In genomic region chrV:9318046-9318445, ce11 we compare ENCODE assay signal across 4 worm cellular contexts.
TF ChIP-seq lines count a peak whose summit lies in the region.

Gene kvs-3 (plus strand): TSS chrV:9318311.

TF ChIP-seq in whole organism, L2 larva, 48 proteins besides CTCF, POLR2A, EP300 and RAD21:
- TF ChIP-seq fos-1 (tag; optimal IDR thresholded peaks at IDR 0.05; lab: Kevin White, UChicago) (peak; percentile 46), aly-2 (tag; optimal IDR thresholded peaks at IDR 0.05; lab: Kevin White, UChicago) (no peak), Y55F3AM.14 (GFP tag; optimal IDR thresholded peaks at IDR 0.05; lab: Kevin White, UChicago) (peak; percentile 8), sma-9 (GFP tag; optimal IDR thresholded peaks at IDR 0.05; lab: Kevin White, UChicago) (peak; percentile 84), sma-9 (tag; optimal IDR thresholded peaks at IDR 0.05; lab: Kevin White, UChicago) (no peak), nhr-129 (tag; optimal IDR thresholded peaks at IDR 0.05; lab: Kevin White, UChicago) (peak; percentile 55), sma-3 (GFP tag; optimal IDR thresholded peaks at IDR 0.05; lab: Kevin White, UChicago) (peak; percentile 47), mab-5 (tag; optimal IDR thresholded peaks at IDR 0.05; lab: Kevin White, UChicago) (peak; percentile 36), ztf-11 (tag; optimal IDR thresholded peaks at IDR 0.05; lab: Kevin White, UChicago) (no peak), ztf-4 (tag; optimal IDR thresholded peaks at IDR 0.05; lab: Kevin White, UChicago) (no peak), snpc-4 (tag; optimal IDR thresholded peaks at IDR 0.05; lab: Kevin White, UChicago) (no peak), nhr-21 (tag; optimal IDR thresholded peaks at IDR 0.05; lab: Kevin White, UChicago) (peak; percentile 15), lin-13 (GFP tag; optimal IDR thresholded peaks at IDR 0.05; lab: Kevin White, UChicago) (peak; percentile 45), F13H6.1 (tag; optimal IDR thresholded peaks at IDR 0.05; lab: Kevin White, UChicago) (peak; percentile 33), egl-27 (tag; optimal IDR thresholded peaks at IDR 0.05; lab: Kevin White, UChicago) (peak; percentile 57), crh-2 (tag; optimal IDR thresholded peaks at IDR 0.05; lab: Kevin White, UChicago) (peak; percentile 72), C34F6.9 (tag; optimal IDR thresholded peaks at IDR 0.05; lab: Kevin White, UChicago) (peak; percentile 12), unc-55 (GFP tag; optimal IDR thresholded peaks at IDR 0.05; lab: Kevin White, UChicago) (peak; percentile 22), lsy-2 (tag; optimal IDR thresholded peaks at IDR 0.05; lab: Kevin White, UChicago) (peak in 1 of 2 experiments; percentile 36)
TF ChIP-seq in whole organism, L2 larva: peak in this region for 14.

TF ChIP-seq in whole organism, L4 larva, 104 proteins besides CTCF, POLR2A, EP300 and RAD21 (continues in another document):
- peak; percentile 95 for TF ChIP-seq pha-4 (GFP tag; IDR thresholded peaks at IDR 0.05; lab: Robert Waterston, UW)
- TF ChIP-seq pha-4 (tag; optimal IDR thresholded peaks at IDR 0.05; lab: Kevin White, UChicago) = no peak
- no peak for TF ChIP-seq duxl-1 (tag; optimal IDR thresholded peaks at IDR 0.05; lab: Kevin White, UChicago; ENCODE audit: poor library complexity)
- TF ChIP-seq tra-1 (GFP tag; IDR thresholded peaks at IDR 0.05; lab: Robert Waterston, UW) = peak; percentile 97
- TF ChIP-seq gei-8 (GFP tag; optimal IDR thresholded peaks at IDR 0.05; lab: Kevin White, UChicago) = peak; percentile 89
- no peak for TF ChIP-seq ces-1 (GFP tag; optimal IDR thresholded peaks at IDR 0.05; lab: Kevin White, UChicago)
- no peak for TF ChIP-seq mes-2 (tag; optimal IDR thresholded peaks at IDR 0.05; lab: Kevin White, UChicago; ENCODE audit: poor library complexity, severe bottlenecking)
- peak; percentile 55 for TF ChIP-seq nhr-48 (tag; optimal IDR thresholded peaks at IDR 0.05; lab: Kevin White, UChicago)
- peak; percentile 86 for TF ChIP-seq Y48G9A.11 (GFP tag; IDR thresholded peaks at IDR 0.05; lab: Robert Waterston, UW)
- no peak for TF ChIP-seq fkh-10 (GFP tag; optimal IDR thresholded peaks at IDR 0.05; lab: Kevin White, UChicago)
- no peak; the same call in 1 of the 2 replicates for TF ChIP-seq T26A8.4 (GFP tag; IDR thresholded peaks at IDR 0.05; lab: Robert Waterston, UW)
- TF ChIP-seq F37D6.2 (tag; optimal IDR thresholded peaks at IDR 0.05; lab: Kevin White, UChicago) = peak; percentile 43
- peak; percentile 87 for TF ChIP-seq mxl-2 (GFP tag; conservative IDR thresholded peaks at IDR 0.05; lab: Robert Waterston, UW)
- peak; percentile 85 for TF ChIP-seq nhr-111 (GFP tag; optimal IDR thresholded peaks at IDR 0.05; lab: Kevin White, UChicago)
- TF ChIP-seq dve-1 (tag; optimal IDR thresholded peaks at IDR 0.05; lab: Kevin White, UChicago; ENCODE audit: insufficient read depth) = no peak
- peak; percentile 89 for TF ChIP-seq ctbp-1 (GFP tag; IDR thresholded peaks at IDR 0.05; lab: Robert Waterston, UW)
- peak; percentile 48 to 85 for TF ChIP-seq daf-16 (GFP tag; optimal IDR thresholded peaks at IDR 0.05; lab: Kevin White, UChicago)
- no peak for TF ChIP-seq daf-16 (tag; optimal IDR thresholded peaks at IDR 0.05; lab: Kevin White, UChicago)
- peak; percentile 93 for TF ChIP-seq D1046.2 (GFP tag; IDR thresholded peaks at IDR 0.05; lab: Robert Waterston, UW)
- TF ChIP-seq lsy-2 (tag; optimal IDR thresholded peaks at IDR 0.05; lab: Kevin White, UChicago) = peak in 1 of 2 experiments; percentile 48
- TF ChIP-seq nhr-41 (GFP tag; IDR thresholded peaks at IDR 0.05; lab: Robert Waterston, UW) = peak; percentile 97
- TF ChIP-seq spr-1 (tag; optimal IDR thresholded peaks at IDR 0.05; lab: Kevin White, UChicago) = peak; percentile 74
- TF ChIP-seq skn-1 (tag; optimal IDR thresholded peaks at IDR 0.05; lab: Kevin White, UChicago) = no peak
- peak; percentile 69 for TF ChIP-seq lir-3 (tag; optimal IDR thresholded peaks at IDR 0.05; lab: Kevin White, UChicago)

TF ChIP-seq in whole organism, late embryonic, 69 proteins besides CTCF, POLR2A, EP300 and RAD21 (continues in another document):
- TF ChIP-seq pag-3 (tag; optimal IDR thresholded peaks at IDR 0.05; lab: Kevin White, UChicago; ENCODE audit: borderline replicate concordance) (no peak), sox-4 (tag; optimal IDR thresholded peaks at IDR 0.05; lab: Kevin White, UChicago) (peak; percentile 62), pqm-1 (tag; optimal IDR thresholded peaks at IDR 0.05; lab: Kevin White, UChicago) (peak; percentile 61), ceh-9 (tag; optimal IDR thresholded peaks at IDR 0.05; lab: Kevin White, UChicago) (peak; percentile 17), ceh-45 (GFP tag; IDR thresholded peaks at IDR 0.05; lab: Robert Waterston, UW) (peak; percentile 35; the same call in 1 of the 2 replicates), nhr-232 (tag; optimal IDR thresholded peaks at IDR 0.05; lab: Kevin White, UChicago) (no peak), nfya-1 (tag; optimal IDR thresholded peaks at IDR 0.05; lab: Kevin White, UChicago) (peak; percentile 32), gmeb-2 (tag; optimal IDR thresholded peaks at IDR 0.05; lab: Kevin White, UChicago) (peak; percentile 33), fkh-6 (tag; optimal IDR thresholded peaks at IDR 0.05; lab: Kevin White, UChicago) (peak; percentile 32), hlh-13 (GFP tag; optimal IDR thresholded peaks at IDR 0.05; lab: Kevin White, UChicago) (peak; percentile 13), fax-1 (tag; optimal IDR thresholded peaks at IDR 0.05; lab: Kevin White, UChicago) (no peak), ceh-18 (tag; optimal IDR thresholded peaks at IDR 0.05; lab: Kevin White, UChicago) (peak; percentile 55), hlh-6 (tag; optimal IDR thresholded peaks at IDR 0.05; lab: Kevin White, UChicago) (peak; percentile 16), tbx-2 (tag; optimal IDR thresholded peaks at IDR 0.05; lab: Kevin White, UChicago) (peak; percentile 0), ama-1 (optimal IDR thresholded peaks at IDR 0.05; lab: Kevin White, UChicago) (no peak), hlh-30 (tag; optimal IDR thresholded peaks at IDR 0.05; lab: Kevin White, UChicago; ENCODE audit: insufficient read depth) (no peak), dve-1 (tag; optimal IDR thresholded peaks at IDR 0.05; lab: Kevin White, UChicago) (peak; percentile 19), lim-6 (tag; optimal IDR thresholded peaks at IDR 0.05; lab: Kevin White, UChicago) (no peak), sdc-2 (tag; optimal IDR thresholded peaks at IDR 0.05; lab: Kevin White, UChicago) (peak; percentile 54), ref-2 (tag; optimal IDR thresholded peaks at IDR 0.05; lab: Kevin White, UChicago) (peak; percentile 38), C38D4.7 (GFP tag; optimal IDR thresholded peaks at IDR 0.05; lab: Kevin White, UChicago) (peak; percentile 49), ceh-24 (tag; optimal IDR thresholded peaks at IDR 0.05; lab: Kevin White, UChicago) (no peak), odd-2 (tag; optimal IDR thresholded peaks at IDR 0.05; lab: Kevin White, UChicago) (no peak), eyg-1 (tag; optimal IDR thresholded peaks at IDR 0.05; lab: Kevin White, UChicago) (no peak), ceh-19 (GFP tag; optimal IDR thresholded peaks at IDR 0.05; lab: Kevin White, UChicago) (no peak), mec-3 (tag; optimal IDR thresholded peaks at IDR 0.05; lab: Kevin White, UChicago; ENCODE audit: borderline replicate concordance) (no peak), F13H6.1 (tag; optimal IDR thresholded peaks at IDR 0.05; lab: Kevin White, UChicago) (peak; percentile 44)

TF ChIP-seq in whole organism, mixed stage, embryonic, 35 proteins besides CTCF, POLR2A, EP300 and RAD21 (continues in another document):
- TF ChIP-seq mep-1 (tag; optimal IDR thresholded peaks at IDR 0.05; lab: Kevin White, UChicago) (no peak), elt-3 (tag; optimal IDR thresholded peaks at IDR 0.05; lab: Kevin White, UChicago) (no peak), ham-2 (GFP tag; optimal IDR thresholded peaks at IDR 0.05; lab: Kevin White, UChicago) (no peak), ceh-83 (GFP tag; optimal IDR thresholded peaks at IDR 0.05; lab: Kevin White, UChicago) (peak; percentile 40), unc-62 (GFP tag; optimal IDR thresholded peaks at IDR 0.05; lab: Kevin White, UChicago) (no peak), unc-120 (tag; optimal IDR thresholded peaks at IDR 0.05; lab: Kevin White, UChicago; ENCODE audit: poor library complexity, severe bottlenecking) (peak; percentile 58), M03D4.4 (tag; optimal IDR thresholded peaks at IDR 0.05; lab: Kevin White, UChicago) (peak; percentile 6), flh-1 (GFP tag; optimal IDR thresholded peaks at IDR 0.05; lab: Kevin White, UChicago) (no peak), nhr-237 (tag; optimal IDR thresholded peaks at IDR 0.05; lab: Kevin White, UChicago) (no peak), tbx-8 (GFP tag; optimal IDR thresholded peaks at IDR 0.05; lab: Kevin White, UChicago) (no peak), ztf-11 (tag; optimal IDR thresholded peaks at IDR 0.05; lab: Kevin White, UChicago) (no peak), nhr-76 (tag; optimal IDR thresholded peaks at IDR 0.05; lab: Kevin White, UChicago) (no peak), nhr-2 (tag; optimal IDR thresholded peaks at IDR 0.05; lab: Kevin White, UChicago) (no peak), ces-1 (GFP tag; optimal IDR thresholded peaks at IDR 0.05; lab: Kevin White, UChicago) (no peak), hlh-1 (tag; optimal IDR thresholded peaks at IDR 0.05; lab: Kevin White, UChicago) (no peak), lin-13 (tag; optimal IDR thresholded peaks at IDR 0.05; lab: Kevin White, UChicago) (no peak), lsy-2 (tag; optimal IDR thresholded peaks at IDR 0.05; lab: Kevin White, UChicago) (no peak), sem-2 (GFP tag; optimal IDR thresholded peaks at IDR 0.05; lab: Kevin White, UChicago) (no peak), bed-3 (GFP tag; optimal IDR thresholded peaks at IDR 0.05; lab: Kevin White, UChicago) (peak; percentile 5), pha-4 (tag; optimal IDR thresholded peaks at IDR 0.05; lab: Kevin White, UChicago) (no peak), nhr-28 (tag; optimal IDR thresholded peaks at IDR 0.05; lab: Kevin White, UChicago) (no peak), blmp-1 (tag; optimal IDR thresholded peaks at IDR 0.05; lab: Kevin White, UChicago) (no peak), cnd-1 (tag; optimal IDR thresholded peaks at IDR 0.05; lab: Kevin White, UChicago) (no peak), nhr-12 (tag; optimal IDR thresholded peaks at IDR 0.05; lab: Kevin White, UChicago) (no peak), mls-2 (tag; optimal IDR thresholded peaks at IDR 0.05; lab: Kevin White, UChicago) (no peak), elt-1 (tag; optimal IDR thresholded peaks at IDR 0.05; lab: Kevin White, UChicago; ENCODE audit: borderline replicate concordance, insufficient read depth) (no peak), sptf-1 (tag; optimal IDR thresholded peaks at IDR 0.05; lab: Kevin White, UChicago) (peak; percentile 57), mab-5 (tag; optimal IDR thresholded peaks at IDR 0.05; lab: Kevin White, UChicago) (no peak), unc-39 (tag; optimal IDR thresholded peaks at IDR 0.05; lab: Kevin White, UChicago) (no peak), ceh-43 (GFP tag; optimal IDR thresholded peaks at IDR 0.05; lab: Kevin White, UChicago) (no peak), lin-32 (GFP tag; optimal IDR thresholded peaks at IDR 0.05; lab: Kevin White, UChicago) (no peak), zip-8 (tag; optimal IDR thresholded peaks at IDR 0.05; lab: Kevin White, UChicago) (no peak)
